Worm (Caenorhabditis elegans): ENCODE data around the gene rec-8.

ce11 chrIV:13303442-13303841 lies 49.6 kb downstream of the rec-8 start, which contains the start of gene Y67H2A.7:
- TF ChIP-seq ceh-83 (GFP tag; optimal IDR thresholded peaks at IDR 0.05) (no peak), mab-5 (tag; optimal IDR thresholded peaks at IDR 0.05) (no peak), bed-3 (GFP tag; optimal IDR thresholded peaks at IDR 0.05) (no peak), unc-62 (GFP tag; optimal IDR thresholded peaks at IDR 0.05) (no peak), sptf-1 (tag; optimal IDR thresholded peaks at IDR 0.05) (no peak)
